Fruit fly (Drosophila melanogaster) whole organism, embryonic: Measurements from ENCODE around the gene CG6236.

Source experiments
- Ada2b ChIP-seq: fragments of 200-800 bp; sonication (Bioruptor generic); IDR thresholded peaks from 2 replicates; pipeline ENCODE4 v1.3.6; 2022; ENCODE audit warnings: missing biosample characterization, missing genetic modification characterization
- Atf3 ChIP-seq: fragments of 200-800 bp; sonication (Bioruptor generic); optimal IDR thresholded peaks from 3 replicates; lab custom pipeline; 2016; ENCODE audit warnings: missing biosample characterization, missing genetic modification characterization
- CG10321 ChIP-seq: fragments of 200-800 bp; sonication (Bioruptor generic); IDR thresholded peaks from 2 replicates; pipeline ENCODE4 v1.3.6; 2022; ENCODE audit warnings: missing biosample characterization, missing genetic modification characterization
- CG10366 ChIP-seq: fragments of 200-800 bp; sonication (Bioruptor generic); IDR thresholded peaks from 2 replicates; pipeline ENCODE4 v1.3.6; 2022; ENCODE audit warnings: missing biosample characterization, missing genetic modification characterization
- CG11456 ChIP-seq: fragments of 200-800 bp; sonication (Bioruptor generic); IDR thresholded peaks from 3 replicates; pipeline ENCODE4 v1.3.6; 2022; ENCODE audit warnings: missing biosample characterization, missing genetic modification characterization
- CG11560 ChIP-seq: fragments of 200-800 bp; sonication (Bioruptor generic); IDR thresholded peaks from 3 replicates; pipeline ENCODE4 v1.3.6; 2022; ENCODE audit warnings: missing biosample characterization, missing genetic modification characterization
- CG12769 ChIP-seq: fragments of 200-800 bp; sonication (Bioruptor generic); optimal IDR thresholded peaks from 2 replicates; lab custom pipeline; 2019; ENCODE audit warnings: missing biosample characterization, mild to moderate bottlenecking, missing genetic modification characterization, moderate library complexity
- CG13287 ChIP-seq: fragments of 200-800 bp; sonication (Bioruptor generic); IDR thresholded peaks from 2 replicates; pipeline ENCODE4 v1.3.6; 2022; ENCODE audit warnings: missing biosample characterization, missing genetic modification characterization; ENCODE audit not compliant: partially characterized antibody
- CG16813 ChIP-seq: fragments of 200-800 bp; sonication (Bioruptor generic); IDR thresholded peaks from 3 replicates; pipeline ENCODE4 v1.3.6; 2022; ENCODE audit warnings: missing biosample characterization, missing genetic modification characterization; ENCODE audit not compliant: partially characterized antibody
- CG17912 ChIP-seq: fragments of 200-800 bp; sonication (Bioruptor generic); optimal IDR thresholded peaks from 2 replicates; lab custom pipeline; 2018; ENCODE audit warnings: missing biosample characterization, mild to moderate bottlenecking, missing genetic modification characterization
- CG1832 ChIP-seq: fragments of 200-800 bp; sonication (Bioruptor generic); optimal IDR thresholded peaks from 2 replicates; lab custom pipeline; 2017; ENCODE audit warnings: missing biosample characterization, mild to moderate bottlenecking, missing genetic modification characterization, inconsistent platforms
- CG2116 ChIP-seq: fragments of 200-800 bp; sonication (Bioruptor generic); optimal IDR thresholded peaks from 3 replicates; lab custom pipeline; 2018; ENCODE audit warnings: missing biosample characterization, mild to moderate bottlenecking, missing genetic modification characterization
- CG4617 ChIP-seq: fragments of 200-800 bp; sonication (Bioruptor generic); optimal IDR thresholded peaks from 3 replicates; lab custom pipeline; 2016; ENCODE audit warnings: missing biosample characterization, missing genetic modification characterization, borderline replicate concordance
- CG4730 ChIP-seq: fragments of 200-800 bp; sonication (Bioruptor generic); IDR thresholded peaks from 2 replicates; pipeline ENCODE4 v1.3.6; 2022; ENCODE audit warnings: missing biosample characterization, missing genetic modification characterization
- CG6765 ChIP-seq: fragments of 200-800 bp; sonication (Bioruptor generic); optimal IDR thresholded peaks from 3 replicates; lab custom pipeline; 2017; ENCODE audit warnings: missing biosample characterization, mild to moderate bottlenecking, missing genetic modification characterization
- CG9437 ChIP-seq: fragments of 200-800 bp; sonication (Bioruptor generic); optimal IDR thresholded peaks from 2 replicates; lab custom pipeline; 2018; ENCODE audit warnings: missing biosample characterization, mild to moderate bottlenecking, missing genetic modification characterization
- CG9932 ChIP-seq: fragments of 200-800 bp; sonication (Bioruptor generic); IDR thresholded peaks from 2 replicates; pipeline ENCODE4 v1.3.6; 2022; ENCODE audit warnings: missing biosample characterization, missing genetic modification characterization
- Dad ChIP-seq: fragments of 200-800 bp; sonication (Bioruptor generic); optimal IDR thresholded peaks from 3 replicates; lab custom pipeline; 2016; ENCODE audit warnings: missing biosample characterization, missing genetic modification characterization
- Doc3 ChIP-seq: fragments of 200-800 bp; sonication (Bioruptor generic); IDR thresholded peaks from 3 replicates; pipeline ENCODE4 v1.3.6; 2022; ENCODE audit warnings: missing biosample characterization, missing genetic modification characterization; ENCODE audit not compliant: partially characterized antibody
- GATAe ChIP-seq: fragments of 200-800 bp; sonication (Bioruptor generic); conservative IDR thresholded peaks from 2 replicates; pipeline ENCODE4 v1.3.6; 2022; ENCODE audit warnings: missing biosample characterization, missing genetic modification characterization
- HLH3B ChIP-seq: fragments of 200-800 bp; sonication (Bioruptor generic); IDR thresholded peaks from 2 replicates; pipeline ENCODE4 v1.3.6; 2022; ENCODE audit warnings: missing biosample characterization, missing genetic modification characterization
- Med ChIP-seq: fragments of 200-800 bp; sonication (Bioruptor generic); peaks from one replicate; lab custom pipeline; 2016; ENCODE audit warnings: missing biosample characterization, missing genetic modification characterization, mild to moderate bottlenecking, inconsistent platforms, moderate library complexity
- Mrtf ChIP-seq: fragments of 200-800 bp; sonication (Bioruptor generic); IDR thresholded peaks from 3 replicates; pipeline ENCODE4 v1.3.6; 2022; ENCODE audit warnings: missing biosample characterization, missing genetic modification characterization
- Nf-YB ChIP-seq: fragments of 200-800 bp; sonication (Bioruptor generic); optimal IDR thresholded peaks from 3 replicates; lab custom pipeline; 2019; ENCODE audit warnings: missing biosample characterization, mild to moderate bottlenecking, missing genetic modification characterization, moderate library complexity
- Nf-YC ChIP-seq: fragments of 200-800 bp; optimal IDR thresholded peaks from 3 replicates; lab custom pipeline; 2019; ENCODE audit warnings: missing biosample characterization, mild to moderate bottlenecking, missing genetic modification characterization, moderate library complexity
- Pdp1 ChIP-seq, 2 experiments: fragments of 200-800 bp; sonication (Bioruptor generic); optimal IDR thresholded peaks; 3 replicates each; lab custom pipeline; 2016; ENCODE audit warnings: missing biosample characterization in 2 of 2, missing genetic modification characterization in 2 of 2, mild to moderate bottlenecking in 1 of 2, moderate library complexity in 1 of 2
- Sox100B ChIP-seq: fragments of 200-800 bp; sonication (Bioruptor generic); optimal IDR thresholded peaks from 3 replicates; lab custom pipeline; 2018; ENCODE audit warnings: missing biosample characterization, mild to moderate bottlenecking, missing genetic modification characterization
- Xbp1 ChIP-seq: fragments of 200-800 bp; sonication (Bioruptor generic); optimal IDR thresholded peaks from 3 replicates; lab custom pipeline; 2016; ENCODE audit warnings: missing biosample characterization, mild to moderate bottlenecking, missing genetic modification characterization
- ap ChIP-seq: fragments of 200-800 bp; sonication (Bioruptor generic); IDR thresholded peaks from 2 replicates; pipeline ENCODE4 v1.3.6; 2022; ENCODE audit warnings: missing biosample characterization, missing genetic modification characterization
- cwo ChIP-seq: fragments of 200-800 bp; sonication (Bioruptor generic); optimal IDR thresholded peaks from 3 replicates; lab custom pipeline; 2017; ENCODE audit warnings: missing biosample characterization, missing genetic modification characterization, mild to moderate bottlenecking, moderate library complexity, missing genetic modification reagents
- disco-r ChIP-seq: fragments of 200-800 bp; sonication (Bioruptor generic); optimal IDR thresholded peaks from 2 replicates; lab custom pipeline; 2016; ENCODE audit warnings: missing biosample characterization, missing genetic modification characterization
- emc ChIP-seq: fragments of 200-800 bp; sonication (Bioruptor generic); optimal IDR thresholded peaks from 2 replicates; lab custom pipeline; 2016; ENCODE audit warnings: missing biosample characterization, missing genetic modification characterization
- ems ChIP-seq: fragments of 200-800 bp; sonication (Bioruptor generic); optimal IDR thresholded peaks from 3 replicates; lab custom pipeline; 2016; ENCODE audit warnings: missing biosample characterization, missing genetic modification characterization
- eve ChIP-seq, 2 experiments: fragments of >200 bp; optimal IDR thresholded peaks; 2 replicates each; lab custom pipeline; 2017; ENCODE audit warnings: missing biosample characterization in 2 of 2, missing genetic modification characterization in 2 of 2
- fu2 ChIP-seq: fragments of 200-800 bp; sonication (Bioruptor generic); optimal IDR thresholded peaks from 2 replicates; lab custom pipeline; 2016; ENCODE audit warnings: missing biosample characterization, missing genetic modification characterization
- gcm2 ChIP-seq: fragments of 200-800 bp; sonication (Bioruptor generic); optimal IDR thresholded peaks from 2 replicates; lab custom pipeline; 2016; ENCODE audit warnings: missing biosample characterization, missing genetic modification characterization
- grn ChIP-seq: fragments of 200-800 bp; sonication (Bioruptor generic); optimal IDR thresholded peaks from 3 replicates; lab custom pipeline; 2017; ENCODE audit warnings: missing biosample characterization, missing genetic modification characterization
- h ChIP-seq: fragments of >200 bp; optimal IDR thresholded peaks from 2 replicates; lab custom pipeline; 2017
- jigr1 ChIP-seq: fragments of 200-800 bp; sonication (Bioruptor generic); IDR thresholded peaks from 3 replicates; pipeline ENCODE4 v1.3.6; 2022; ENCODE audit warnings: missing biosample characterization, missing genetic modification characterization
- kah ChIP-seq: fragments of 200-800 bp; sonication (Bioruptor generic); optimal IDR thresholded peaks from 2 replicates; lab custom pipeline; 2018; ENCODE audit warnings: missing biosample characterization, mild to moderate bottlenecking, missing genetic modification characterization
- lilli ChIP-seq: fragments of 200-800 bp; sonication (Bioruptor generic); optimal IDR thresholded peaks from 3 replicates; lab custom pipeline; 2016; ENCODE audit warnings: missing biosample characterization, missing genetic modification characterization
- nau ChIP-seq: fragments of 200-800 bp; sonication (Bioruptor generic); optimal IDR thresholded peaks from 3 replicates; lab custom pipeline; 2017; ENCODE audit warnings: missing biosample characterization, mild to moderate bottlenecking, missing genetic modification characterization, missing genetic modification reagents
- pho ChIP-seq: fragments of 200-800 bp; sonication (Bioruptor generic); optimal IDR thresholded peaks from 2 replicates; lab custom pipeline; 2016; ENCODE audit warnings: missing biosample characterization, missing genetic modification characterization
- scrt ChIP-seq: fragments of 200-800 bp; sonication (Bioruptor generic); optimal IDR thresholded peaks from 2 replicates; lab custom pipeline; 2018; ENCODE audit warnings: missing biosample characterization, mild to moderate bottlenecking, missing genetic modification characterization, moderate library complexity
- sens ChIP-seq: fragments of 200-800 bp; sonication (Bioruptor generic); peaks from one replicate; lab custom pipeline; 2016; ENCODE audit warnings: missing biosample characterization, missing genetic modification characterization
- sug ChIP-seq: fragments of 200-800 bp; optimal IDR thresholded peaks from 2 replicates; lab custom pipeline; 2019; ENCODE audit warnings: missing biosample characterization, mild to moderate bottlenecking, missing genetic modification characterization, moderate library complexity
- usp ChIP-seq: fragments of >200 bp; optimal IDR thresholded peaks from 2 replicates; lab custom pipeline; 2017; ENCODE audit warnings: missing biosample characterization, missing genetic modification characterization
- zen ChIP-seq: fragments of 200-800 bp; sonication (Bioruptor generic); optimal IDR thresholded peaks from 3 replicates; lab custom pipeline; 2018; ENCODE audit warnings: missing biosample characterization, mild to moderate bottlenecking, missing genetic modification characterization, moderate library complexity

The CG6236 gene

dm6 chr3R:15290642-15291118, 37.4 kb downstream of the CG6236 start, which contains the start of gene CG45218 (continued):
- TF ChIP-seq cwo (GFP tag; lab: Kevin White, UChicago): no peak
- TF ChIP-seq ems (GFP tag; lab: Kevin White, UChicago): no peak
- no peak for TF ChIP-seq pho (GFP tag; lab: Kevin White, UChicago)
- TF ChIP-seq Nf-YC: peak; percentile 65

dm6 chr3R:15289828-15290641, 38.0 kb downstream of the CG6236 start:
- TF ChIP-seq CG2116: no peak
- peak; percentile 78 for TF ChIP-seq kah (GFP tag; lab: Kevin White, UChicago)
- TF ChIP-seq Dad (GFP tag; lab: Kevin White, UChicago): no peak
- no peak for TF ChIP-seq ap
- TF ChIP-seq lilli (GFP tag; lab: Kevin White, UChicago): peak; percentile 18
- TF ChIP-seq GATAe: no peak
- peak in 1 of 2 experiments; percentile 9 for TF ChIP-seq eve (GFP tag; optimal IDR thresholded peaks at IDR 0.05; lab: Kevin White, UChicago)
- TF ChIP-seq CG11560 (tag; lab: Robert Waterston, UW): no peak
- TF ChIP-seq Doc3 (GFP tag; lab: Robert Waterston, UW): no peak
- no peak for TF ChIP-seq Ada2b (GFP tag; lab: Robert Waterston, UW)
- no peak for TF ChIP-seq CG11456 (GFP tag; lab: Robert Waterston, UW)
- TF ChIP-seq gcm2: no peak
- no peak for TF ChIP-seq Xbp1 (GFP tag; lab: Kevin White, UChicago)
- no peak for TF ChIP-seq CG16813 (GFP tag; lab: Robert Waterston, UW)
- TF ChIP-seq HLH3B (GFP tag; lab: Robert Waterston, UW): no peak
- no peak for TF ChIP-seq Sox100B
- peak; percentile 19 for TF ChIP-seq sug (tag; lab: Kevin White, UChicago)
- peak; percentile 74 for TF ChIP-seq sens (GFP tag; lab: Kevin White, UChicago)
- peak; percentile 61 for TF ChIP-seq scrt
- TF ChIP-seq zen (tag; lab: Kevin White, UChicago): peak; percentile 58
- no peak for TF ChIP-seq h
- no peak for TF ChIP-seq CG13287 (GFP tag; lab: Robert Waterston, UW)
- TF ChIP-seq fu2 (GFP tag; lab: Kevin White, UChicago): no peak
- TF ChIP-seq CG10366 (GFP tag; lab: Robert Waterston, UW): no peak
- no peak for TF ChIP-seq nau
- TF ChIP-seq CG4617 (GFP tag; lab: Kevin White, UChicago): no peak
- TF ChIP-seq Mrtf (GFP tag; lab: Robert Waterston, UW): no peak
- TF ChIP-seq usp: no peak
- peak; percentile 25 for TF ChIP-seq cwo (GFP tag; lab: Kevin White, UChicago)
- no peak for TF ChIP-seq Atf3 (GFP tag; lab: Kevin White, UChicago)
- TF ChIP-seq CG10321 (GFP tag; lab: Robert Waterston, UW): no peak
- peak; percentile 99 for TF ChIP-seq CG9437 (GFP tag; lab: Kevin White, UChicago)
- TF ChIP-seq CG17912 (GFP tag; lab: Kevin White, UChicago): peak; percentile 32
- TF ChIP-seq CG12769 (tag; lab: Kevin White, UChicago): peak; percentile 18
- peak; percentile 31 for TF ChIP-seq CG6765 (GFP tag; lab: Kevin White, UChicago)
- TF ChIP-seq Med (GFP tag; lab: Kevin White, UChicago): peak; percentile 85
- TF ChIP-seq Pdp1 (GFP tag; optimal IDR thresholded peaks at IDR 0.05; lab: Kevin White, UChicago): peak in 1 of 2 experiments; percentile 75
- TF ChIP-seq Nf-YB (GFP tag; lab: Kevin White, UChicago): no peak
- TF ChIP-seq disco-r (GFP tag; lab: Kevin White, UChicago): no peak
- TF ChIP-seq CG9932 (GFP tag; lab: Robert Waterston, UW): no peak
- TF ChIP-seq CG1832 (GFP tag; lab: Kevin White, UChicago): peak; percentile 46
- no peak for TF ChIP-seq emc (GFP tag; lab: Kevin White, UChicago)
- no peak for TF ChIP-seq CG4730 (GFP tag; lab: Robert Waterston, UW)
- TF ChIP-seq jigr1 (GFP tag; lab: Robert Waterston, UW): no peak
- TF ChIP-seq grn (GFP tag; lab: Kevin White, UChicago): peak; percentile 14
